Fruit fly (Drosophila melanogaster): ENCODE results near the gene CG17477.

DNA sequence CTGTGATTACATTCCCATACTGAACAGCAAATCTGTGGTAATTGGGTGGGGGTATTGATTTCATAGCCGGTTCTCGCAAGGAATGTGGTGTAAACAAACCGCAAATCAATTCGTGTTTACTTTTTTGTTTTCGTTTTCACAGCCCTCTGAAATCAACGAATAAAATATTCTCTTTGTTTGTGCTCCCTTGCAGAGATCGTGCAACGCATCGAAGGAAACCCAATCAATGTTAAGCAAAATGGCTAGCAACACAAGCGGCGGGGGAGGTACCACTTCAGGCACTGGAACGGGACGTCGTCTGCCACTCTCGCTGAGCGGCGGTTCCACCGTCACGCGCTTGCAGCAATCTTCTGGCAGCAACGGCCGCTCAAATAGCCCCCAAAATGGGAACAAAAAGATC, 44.3 kb downstream of the CG17477 start:
- TF ChIP-seq Mnt (GFP tag; optimal IDR thresholded peaks at IDR 0.05) (no peak), pad (GFP tag; optimal IDR thresholded peaks at IDR 0.05) (no peak), CG12768 (GFP tag; optimal IDR thresholded peaks at IDR 0.05) (no peak), CG7045 (GFP tag; optimal IDR thresholded peaks at IDR 0.05) (no peak), cic (GFP tag; optimal IDR thresholded peaks at IDR 0.05) (no peak), kay (GFP tag; ENCODE audit: borderline replicate concordance) (no peak), CG7101 (tag; optimal IDR thresholded peaks at IDR 0.05) (no peak), toe (GFP tag; optimal IDR thresholded peaks at IDR 0.05) (no peak), CG1620 (GFP tag; optimal IDR thresholded peaks at IDR 0.05) (no peak), tj (GFP tag; optimal IDR thresholded peaks at IDR 0.05) (no peak)

Data from whole organism, adult.